Fruit fly (Drosophila melanogaster): ENCODE data around the gene ND-42.

Gene ND-42

dm6 chr3R:22023041-22023626, 4.4 kb upstream of the ND-42 start, which contains the start of the genes Mitofilin and mRpL35 (continued):
- TF ChIP-seq Opbp (GFP tag; IDR thresholded peaks at IDR 0.05; ENCODE audit: partially characterized antibody) (peak; percentile 26; the same call in 2 of the 3 replicates), exex (tag; optimal IDR thresholded peaks at IDR 0.05) (no peak), C15 (GFP tag; IDR thresholded peaks at IDR 0.05) (no peak), Xbp1 (GFP tag; optimal IDR thresholded peaks at IDR 0.05) (peak; percentile 56), tx (GFP tag; optimal IDR thresholded peaks at IDR 0.05) (peak; percentile 55), Bdp1 (GFP tag; optimal IDR thresholded peaks at IDR 0.05) (no peak), Mad (GFP tag; optimal IDR thresholded peaks at IDR 0.05) (no peak), CG34224 (GFP tag; IDR thresholded peaks at IDR 0.05; ENCODE audit: partially characterized antibody) (0 out of 3 replicates have a peak, but pooled peaks have one; percentile 24), pan (optimal IDR thresholded peaks at IDR 0.05) (no peak), pan (GFP tag; optimal IDR thresholded peaks at IDR 0.05 in 1 of 2, IDR thresholded peaks at IDR 0.05 in 1 of 2) (no peak), CG18619 (GFP tag; optimal IDR thresholded peaks at IDR 0.05) (peak; percentile 24), jumu (GFP tag; optimal IDR thresholded peaks at IDR 0.05) (peak; percentile 60), Dp (GFP tag; optimal IDR thresholded peaks at IDR 0.05) (no peak), CG7963 (GFP tag; IDR thresholded peaks at IDR 0.05; ENCODE audit: partially characterized antibody) (0 out of 3 replicates have a peak, but pooled peaks have one; percentile 22), maf-S (GFP tag; optimal IDR thresholded peaks at IDR 0.05) (peak; percentile 31), ftz-f1 (GFP tag; optimal IDR thresholded peaks at IDR 0.05) (no peak), CG11085 (GFP tag; IDR thresholded peaks at IDR 0.05) (no peak), Stat92E (GFP tag; optimal IDR thresholded peaks at IDR 0.05) (no peak), Med (GFP tag) (peak; percentile 76), CG15269 (tag; optimal IDR thresholded peaks at IDR 0.05) (no peak), Doc3 (GFP tag; IDR thresholded peaks at IDR 0.05; ENCODE audit: partially characterized antibody) (0 out of 3 replicates have a peak, but pooled peaks have one; percentile 37), NC2β (GFP tag; optimal IDR thresholded peaks at IDR 0.05) (peak; percentile 53), fu2 (GFP tag; optimal IDR thresholded peaks at IDR 0.05) (peak; percentile 44), nerfin-1 (tag; optimal IDR thresholded peaks at IDR 0.05) (no peak), CG1792 (GFP tag; optimal IDR thresholded peaks at IDR 0.05) (peak; percentile 39), esg (GFP tag; conservative IDR thresholded peaks at IDR 0.05) (0 out of 2 replicates have a peak, but pooled peaks have one; percentile 21), bcd (GFP tag; optimal IDR thresholded peaks at IDR 0.05) (peak; percentile 69), lola (GFP tag; optimal IDR thresholded peaks at IDR 0.05) (peak in 1 of 3 experiments; percentile 53), Sry-δ (GFP tag; optimal IDR thresholded peaks at IDR 0.05) (peak; percentile 94), Scr (GFP tag; IDR thresholded peaks at IDR 0.05; ENCODE audit: partially characterized antibody) (peak; percentile 71), HmgD (GFP tag; optimal IDR thresholded peaks at IDR 0.05) (peak; percentile 46), CG10979 (tag; optimal IDR thresholded peaks at IDR 0.05) (no peak), dpn (GFP tag; optimal IDR thresholded peaks at IDR 0.05) (peak; percentile 37 to 69), yki (optimal IDR thresholded peaks at IDR 0.05) (peak; percentile 84), Hsf (GFP tag; optimal IDR thresholded peaks at IDR 0.05) (peak; percentile 44), Dad (GFP tag; optimal IDR thresholded peaks at IDR 0.05) (no peak), CG31224 (GFP tag; IDR thresholded peaks at IDR 0.05) (no peak), CG8281 (tag; optimal IDR thresholded peaks at IDR 0.05) (no peak), H15 (GFP tag; IDR thresholded peaks at IDR 0.05) (0 out of 3 replicates have a peak, but pooled peaks have one; percentile 7), nmo (GFP tag; optimal IDR thresholded peaks at IDR 0.05) (peak; percentile 58), CG2129 (GFP tag; IDR thresholded peaks at IDR 0.05; ENCODE audit: partially characterized antibody) (no peak), eve (GFP tag; optimal IDR thresholded peaks at IDR 0.05) (no peak), vfl (GFP tag; optimal IDR thresholded peaks at IDR 0.05) (peak; percentile 19), Abd-B (GFP tag; optimal IDR thresholded peaks at IDR 0.05) (peak; percentile 9), ewg (GFP tag; optimal IDR thresholded peaks at IDR 0.05) (peak; percentile 80), CG13775 (GFP tag; optimal IDR thresholded peaks at IDR 0.05) (peak; percentile 27), crp (GFP tag; optimal IDR thresholded peaks at IDR 0.05) (peak; percentile 47 to 93), HLH54F (GFP tag; optimal IDR thresholded peaks at IDR 0.05) (peak; percentile 47), CG17359 (tag; optimal IDR thresholded peaks at IDR 0.05) (no peak)

All from whole organism, embryonic.